Worm (Caenorhabditis elegans) whole organism, L4 larva: ENCODE measurements around the gene math-23.

Experiments
- F44E2.7 ChIP-seq: fragments of 200-800 bp; sonication (Bioruptor generic); IDR thresholded peaks from 2 replicates; pipeline ENCODE4 v2.1.2; 2022; ENCODE audit warnings: missing genetic modification characterization, missing compliant biosample characterization
- F49E8.2 ChIP-seq: sonication (generic microtip); optimal IDR thresholded peaks from 2 replicates; lab custom pipeline; 2016; ENCODE audit warnings: missing compliant biosample characterization, mild to moderate bottlenecking, missing genetic modification characterization, borderline replicate concordance
- R02D3.7 ChIP-seq: fragments of 150-350 bp; sonication (generic microtip); optimal IDR thresholded peaks from 3 replicates; lab custom pipeline; 2014; ENCODE audit warnings: missing biosample characterization, missing genetic modification characterization
- T20F7.1 ChIP-seq: fragments of 200-800 bp; sonication (Bioruptor generic); optimal IDR thresholded peaks from 2 replicates; lab custom pipeline; 2018; ENCODE audit warnings: mild to moderate bottlenecking, missing genetic modification characterization, missing compliant biosample characterization
- ceh-44 ChIP-seq: fragments of 200-800 bp; sonication (Bioruptor generic); IDR thresholded peaks from 2 replicates; pipeline ENCODE4 v1.3.6; 2022; ENCODE audit warnings: missing genetic modification reagents, missing genetic modification characterization, missing compliant biosample characterization
- daf-12 ChIP-seq: fragments of 150-350 bp; optimal IDR thresholded peaks from 2 replicates; lab custom pipeline; 2014; ENCODE audit warnings: missing biosample characterization, missing genetic modification reagents, missing genetic modification characterization
- jun-1 ChIP-seq: fragments of 150-350 bp; optimal IDR thresholded peaks from 2 replicates; lab custom pipeline; 2014; ENCODE audit warnings: missing biosample characterization, missing genetic modification reagents, missing genetic modification characterization
- mxl-3 ChIP-seq: fragments of 200-800 bp; sonication (Bioruptor generic); optimal IDR thresholded peaks from 2 replicates; lab custom pipeline; 2018; ENCODE audit warnings: mild to moderate bottlenecking, missing genetic modification characterization, missing compliant biosample characterization
- nhr-28 ChIP-seq: fragments of 150-350 bp; optimal IDR thresholded peaks from 2 replicates; lab custom pipeline; 2014; ENCODE audit warnings: missing biosample characterization, missing genetic modification characterization
- nhr-77 ChIP-seq: fragments of 150-350 bp; optimal IDR thresholded peaks from 2 replicates; lab custom pipeline; 2014; ENCODE audit warnings: missing biosample characterization, missing genetic modification characterization
- pha-4 ChIP-seq, 2 experiments: fragments of 150-350 bp in 1 of 2; fragments of 200-800 bp in 1 of 2; sonication (Bioruptor generic) in 1 of 2; IDR thresholded peaks in 1 of 2; optimal IDR thresholded peaks in 1 of 2; 2 replicates each; pipeline versions ENCODE4 v1.3.6 to Lab custom; 2014 to 2022; ENCODE audit warnings: missing genetic modification characterization in 2 of 2, missing genetic modification reagents in 2 of 2, missing biosample characterization in 1 of 2, missing compliant biosample characterization in 1 of 2
- vab-7 ChIP-seq: fragments of 200-800 bp; sonication (Bioruptor generic); IDR thresholded peaks from 2 replicates; pipeline ENCODE4 v1.3.6; 2022; ENCODE audit warnings: missing genetic modification reagents, missing genetic modification characterization, missing compliant biosample characterization
- zip-11 ChIP-seq: fragments of 200-800 bp; sonication (Bioruptor generic); IDR thresholded peaks from 2 replicates; pipeline ENCODE4 v1.3.6; 2022; ENCODE audit warnings: missing genetic modification characterization, missing compliant biosample characterization
- zip-2 ChIP-seq: fragments of 150-350 bp; optimal IDR thresholded peaks from 2 replicates; lab custom pipeline; 2014; ENCODE audit warnings: missing biosample characterization, missing genetic modification characterization

ce11 chrII:1897936-1898335, 4.1 kb upstream of the math-23 start, which contains the start of gene C46F9.6:
- TF ChIP-seq nhr-77 (tag; lab: Kevin White, UChicago) (no peak), vab-7 (GFP tag; lab: Robert Waterston, UW) (no peak), F49E8.2 (tag; lab: Kevin White, UChicago) (no peak), zip-11 (GFP tag; lab: Robert Waterston, UW) (no peak), zip-2 (tag; lab: Kevin White, UChicago) (no peak), daf-12 (tag; lab: Kevin White, UChicago) (no peak), nhr-28 (tag; lab: Kevin White, UChicago) (no peak), T20F7.1 (GFP tag; lab: Kevin White, UChicago) (no peak), R02D3.7 (tag; lab: Kevin White, UChicago) (no peak), F44E2.7 (no peak), jun-1 (no peak), mxl-3 (no peak), ceh-44 (GFP tag; lab: Robert Waterston, UW) (no peak), pha-4 (GFP tag; IDR thresholded peaks at IDR 0.05; lab: Robert Waterston, UW) (no peak), pha-4 (tag; optimal IDR thresholded peaks at IDR 0.05; lab: Kevin White, UChicago) (no peak)
